Fruit fly (Drosophila melanogaster): ENCODE measurements around the gene jvl.
A peak's percentile ranks its signal among the peaks of the same experiment; 100 is the strongest.

jvl gene

dm6 chr3R:14742928-14743327 is 1.5 kb downstream of the jvl start (continued):
- TF ChIP-seq CG10267 (tag; optimal IDR thresholded peaks at IDR 0.05) = peak; percentile 27
- peak; percentile 38; the same call in 1 of the 2 replicates for TF ChIP-seq CG17612 (GFP tag; IDR thresholded peaks at IDR 0.05)
- 0 out of 2 replicates have a peak, but pooled peaks have one; percentile 32 for TF ChIP-seq CG3847 (GFP tag; IDR thresholded peaks at IDR 0.05)
- no peak for TF ChIP-seq hkb (optimal IDR thresholded peaks at IDR 0.05)
- peak; percentile 62; the same call in 1 of the 2 replicates for TF ChIP-seq hkb (GFP tag; IDR thresholded peaks at IDR 0.05)
- peak; percentile 74 for TF ChIP-seq gsb-n (tag; optimal IDR thresholded peaks at IDR 0.05)
- peak; percentile 62 for TF ChIP-seq Camta (GFP tag; optimal IDR thresholded peaks at IDR 0.05)
- peak; percentile 67 for TF ChIP-seq Ada2b (GFP tag; IDR thresholded peaks at IDR 0.05)
- peak; percentile 34 for TF ChIP-seq CG9727 (GFP tag; optimal IDR thresholded peaks at IDR 0.05)
- no peak for TF ChIP-seq Antp (GFP tag; optimal IDR thresholded peaks at IDR 0.05)
- peak; percentile 95 for TF ChIP-seq sens (GFP tag)
- 0 out of 2 replicates have a peak, but pooled peaks have one; percentile 32 for TF ChIP-seq dati (GFP tag; IDR thresholded peaks at IDR 0.05)
- TF ChIP-seq CG30431 (GFP tag; optimal IDR thresholded peaks at IDR 0.05) = peak; percentile 29
- TF ChIP-seq slbo (GFP tag; IDR thresholded peaks at IDR 0.05) = peak; percentile 49
- no peak for TF ChIP-seq CG2129 (GFP tag; IDR thresholded peaks at IDR 0.05; ENCODE audit: partially characterized antibody)
- TF ChIP-seq gsb (GFP tag; IDR thresholded peaks at IDR 0.05) = no peak
- no peak for TF ChIP-seq Vsx1 (GFP tag; optimal IDR thresholded peaks at IDR 0.05)
- peak; percentile 34 for TF ChIP-seq CG1233 (GFP tag; optimal IDR thresholded peaks at IDR 0.05)
- TF ChIP-seq CG31224 (GFP tag; IDR thresholded peaks at IDR 0.05) = peak; percentile 26; the same call in 1 of the 2 replicates
- peak; percentile 88 for TF ChIP-seq vvl (GFP tag; IDR thresholded peaks at IDR 0.05)
- peak; percentile 54 for TF ChIP-seq CG4820 (GFP tag; optimal IDR thresholded peaks at IDR 0.05)
- TF ChIP-seq pfk (GFP tag; optimal IDR thresholded peaks at IDR 0.05) = no peak
- TF ChIP-seq CG12071 (GFP tag; optimal IDR thresholded peaks at IDR 0.05) = no peak
- TF ChIP-seq esg (GFP tag; conservative IDR thresholded peaks at IDR 0.05) = peak; percentile 63
- TF ChIP-seq chif (GFP tag; optimal IDR thresholded peaks at IDR 0.05) = peak; percentile 26 to 51
- peak; percentile 18 for TF ChIP-seq CG8290 (GFP tag; optimal IDR thresholded peaks at IDR 0.05)
- TF ChIP-seq CG8290 (tag; optimal IDR thresholded peaks at IDR 0.05) = no peak
- TF ChIP-seq cas (GFP tag; IDR thresholded peaks at IDR 0.05) = no peak
- peak; percentile 33 for TF ChIP-seq salm (tag; optimal IDR thresholded peaks at IDR 0.05)
- TF ChIP-seq CG14050 (GFP tag; IDR thresholded peaks at IDR 0.05) = peak; percentile 16; the same call in 1 of the 3 replicates
- TF ChIP-seq en (GFP tag; optimal IDR thresholded peaks at IDR 0.05) = peak; percentile 4
- TF ChIP-seq CG7357 (GFP tag; IDR thresholded peaks at IDR 0.05) = peak; percentile 57; the same call in 2 of the 3 replicates
- peak; percentile 59 for TF ChIP-seq az2 (GFP tag; optimal IDR thresholded peaks at IDR 0.05)
- peak; percentile 50; the same call in 1 of the 2 replicates for TF ChIP-seq CG14014 (GFP tag; IDR thresholded peaks at IDR 0.05)
- TF ChIP-seq CG14710 (tag; optimal IDR thresholded peaks at IDR 0.05) = peak; percentile 45
- TF ChIP-seq onecut (GFP tag; IDR thresholded peaks at IDR 0.05) = peak; percentile 60
- TF ChIP-seq Nf-YC (tag; optimal IDR thresholded peaks at IDR 0.05) = no peak
- peak in 1 of 2 experiments; percentile 82 for TF ChIP-seq bsh (GFP tag; optimal IDR thresholded peaks at IDR 0.05)
- peak; percentile 69 for TF ChIP-seq CG10959 (GFP tag; IDR thresholded peaks at IDR 0.05)
- no peak for TF ChIP-seq CG31388 (GFP tag; optimal IDR thresholded peaks at IDR 0.05)
- no peak for TF ChIP-seq CG33557 (GFP tag; optimal IDR thresholded peaks at IDR 0.05)
- no peak for TF ChIP-seq CG15479 (GFP tag; optimal IDR thresholded peaks at IDR 0.05)
- no peak for TF ChIP-seq CG6683 (GFP tag; optimal IDR thresholded peaks at IDR 0.05)
- no peak for TF ChIP-seq Dp (GFP tag; optimal IDR thresholded peaks at IDR 0.05)
- TF ChIP-seq dan (GFP tag; IDR thresholded peaks at IDR 0.05) = no peak
- TF ChIP-seq Atf6 (GFP tag; IDR thresholded peaks at IDR 0.05) = no peak
- TF ChIP-seq CG4328 (GFP tag; optimal IDR thresholded peaks at IDR 0.05) = no peak
- TF ChIP-seq CG14965 (GFP tag; optimal IDR thresholded peaks at IDR 0.05; ENCODE audit: borderline replicate concordance) = no peak
- peak; percentile 27 for TF ChIP-seq CG3407 (GFP tag; optimal IDR thresholded peaks at IDR 0.05)
- TF ChIP-seq CG11696 (GFP tag; IDR thresholded peaks at IDR 0.05) = 0 out of 2 replicates have a peak, but pooled peaks have one; percentile 44
- no peak for TF ChIP-seq twi (tag; optimal IDR thresholded peaks at IDR 0.05)
- TF ChIP-seq kah (GFP tag; optimal IDR thresholded peaks at IDR 0.05) = no peak

All from whole organism, embryonic.